Worm (Caenorhabditis elegans) whole organism, L3 larva: ENCODE data around the gene prp-6.

Experiments used
- R02D3.7 ChIP-seq: fragments of 150-350 bp; optimal IDR thresholded peaks from 2 replicates; lab custom pipeline; 2014; ENCODE audit warnings: missing biosample characterization, missing genetic modification characterization
- ZK546.5 ChIP-seq: sonication (generic microtip); optimal IDR thresholded peaks from 2 replicates; lab custom pipeline; 2017; ENCODE audit warnings: missing biosample characterization, missing genetic modification characterization
- aly-2 ChIP-seq: fragments of 150-350 bp; optimal IDR thresholded peaks from 2 replicates; lab custom pipeline; 2014; ENCODE audit warnings: missing biosample characterization, missing genetic modification characterization
- ama-1 ChIP-seq: fragments of 150-350 bp; optimal IDR thresholded peaks from 2 replicates; lab custom pipeline; 2018
- ceh-16 ChIP-seq: sonication (generic microtip); optimal IDR thresholded peaks from 2 replicates; lab custom pipeline; 2017; ENCODE audit warnings: missing biosample characterization, missing genetic modification characterization
- ceh-28 ChIP-seq: fragments of 150-350 bp; optimal IDR thresholded peaks from 2 replicates; lab custom pipeline; 2014; ENCODE audit warnings: missing biosample characterization, missing genetic modification reagents, missing genetic modification characterization
- ceh-82 ChIP-seq: fragments of 150-350 bp; optimal IDR thresholded peaks from 2 replicates; lab custom pipeline; 2014; ENCODE audit warnings: missing biosample characterization, missing genetic modification characterization
- ceh-9 ChIP-seq: sonication (generic microtip); optimal IDR thresholded peaks from 2 replicates; lab custom pipeline; 2018; ENCODE audit warnings: missing biosample characterization, missing genetic modification characterization
- egl-27 ChIP-seq: sonication (generic microtip); optimal IDR thresholded peaks from 4 replicates; lab custom pipeline; 2017; ENCODE audit warnings: missing biosample characterization, missing genetic modification reagents, missing genetic modification characterization
- egl-5 ChIP-seq: fragments of 150-350 bp; optimal IDR thresholded peaks from 2 replicates; lab custom pipeline; 2017; ENCODE audit warnings: missing biosample characterization, missing genetic modification reagents, missing genetic modification characterization, inconsistent platforms
- elt-1 ChIP-seq: fragments of 150-350 bp; optimal IDR thresholded peaks from 2 replicates; lab custom pipeline; 2014; ENCODE audit warnings: missing biosample characterization, missing genetic modification characterization
- elt-2 ChIP-seq: sonication (generic microtip); optimal IDR thresholded peaks from 2 replicates; lab custom pipeline; 2016; ENCODE audit warnings: missing genetic modification reagents, mild to moderate bottlenecking, missing genetic modification characterization, missing compliant biosample characterization
- elt-3 ChIP-seq, 3 experiments: fragments of 150-350 bp in 1 of 3; sonication (generic microtip) in 2 of 3; optimal IDR thresholded peaks; 2 replicates in 2 of 3; 4 replicates in 1 of 3; lab custom pipeline; 2014 to 2017; ENCODE audit warnings: missing biosample characterization in 3 of 3, missing genetic modification characterization in 3 of 3
- eor-1 ChIP-seq, 2 experiments: fragments of 150-350 bp; optimal IDR thresholded peaks; 2 replicates each; lab custom pipeline; 2014 to 2018; ENCODE audit warnings: missing biosample characterization in 2 of 2, missing genetic modification characterization in 2 of 2
- fkh-10 ChIP-seq: sonication (generic microtip); optimal IDR thresholded peaks from 2 replicates; lab custom pipeline; 2017; ENCODE audit warnings: missing biosample characterization, missing genetic modification reagents, missing genetic modification characterization
- fkh-2 ChIP-seq: fragments of 150-350 bp; optimal IDR thresholded peaks from 2 replicates; lab custom pipeline; 2014; ENCODE audit warnings: missing biosample characterization, missing genetic modification reagents, missing genetic modification characterization
- fos-1 ChIP-seq: fragments of 150-350 bp; optimal IDR thresholded peaks from 2 replicates; lab custom pipeline; 2014; ENCODE audit warnings: missing biosample characterization, missing genetic modification characterization
- hmg-11 ChIP-seq: sonication (generic microtip); optimal IDR thresholded peaks from 2 replicates; lab custom pipeline; 2016; ENCODE audit warnings: missing genetic modification characterization, missing compliant biosample characterization
- jun-1 ChIP-seq: fragments of 150-350 bp; optimal IDR thresholded peaks from 2 replicates; lab custom pipeline; 2014; ENCODE audit warnings: missing biosample characterization, missing genetic modification reagents, missing genetic modification characterization
- lin-15B ChIP-seq: fragments of 150-350 bp; optimal IDR thresholded peaks from 2 replicates; lab custom pipeline; 2014; ENCODE audit warnings: missing biosample characterization, missing genetic modification characterization
- lin-39 ChIP-seq: fragments of 150-350 bp; optimal IDR thresholded peaks from 2 replicates; lab custom pipeline; 2018; ENCODE audit warnings: missing biosample characterization, missing genetic modification reagents, missing genetic modification characterization
- mml-1 ChIP-seq: fragments of 150-350 bp; sonication (generic microtip); optimal IDR thresholded peaks from 3 replicates; lab custom pipeline; 2014; ENCODE audit warnings: missing biosample characterization, missing genetic modification characterization
- nfya-1 ChIP-seq: sonication (generic microtip); optimal IDR thresholded peaks from 2 replicates; lab custom pipeline; 2017; ENCODE audit warnings: missing genetic modification characterization, mild to moderate bottlenecking, missing compliant biosample characterization, antibody characterized with exemption, moderate library complexity; ENCODE audit not compliant: insufficient read depth
- nhr-11 ChIP-seq: fragments of 150-350 bp; optimal IDR thresholded peaks from 2 replicates; lab custom pipeline; 2014; ENCODE audit warnings: missing biosample characterization, missing genetic modification characterization
- nhr-12 ChIP-seq: fragments of 150-350 bp; optimal IDR thresholded peaks from 2 replicates; lab custom pipeline; 2014; ENCODE audit warnings: missing biosample characterization, missing genetic modification characterization
- nhr-237 ChIP-seq: fragments of 150-350 bp; optimal IDR thresholded peaks from 2 replicates; lab custom pipeline; 2014; ENCODE audit warnings: missing biosample characterization, missing genetic modification characterization
- nhr-25 ChIP-seq: sonication (generic microtip); optimal IDR thresholded peaks from 2 replicates; lab custom pipeline; 2017; ENCODE audit warnings: missing biosample characterization, missing genetic modification characterization
- nhr-43 ChIP-seq: sonication (generic microtip); optimal IDR thresholded peaks from 2 replicates; lab custom pipeline; 2016; ENCODE audit warnings: mild to moderate bottlenecking, missing genetic modification characterization, missing compliant biosample characterization; ENCODE audit not compliant: poor library complexity, severe bottlenecking
- nhr-67 ChIP-seq: fragments of 150-350 bp; optimal IDR thresholded peaks from 2 replicates; lab custom pipeline; 2014; ENCODE audit warnings: missing biosample characterization, missing genetic modification characterization
- nhr-76 ChIP-seq: fragments of 150-350 bp; sonication (generic microtip); optimal IDR thresholded peaks from 5 replicates; lab custom pipeline; 2014; ENCODE audit warnings: missing biosample characterization, missing genetic modification characterization
- nhr-77 ChIP-seq: fragments of 150-350 bp; optimal IDR thresholded peaks from 2 replicates; lab custom pipeline; 2014; ENCODE audit warnings: missing biosample characterization, missing genetic modification characterization
- pha-4 ChIP-seq: fragments of 150-350 bp; optimal IDR thresholded peaks from 2 replicates; lab custom pipeline; 2014; ENCODE audit warnings: missing biosample characterization, missing genetic modification reagents, missing genetic modification characterization
- pqm-1 ChIP-seq: fragments of 150-350 bp; optimal IDR thresholded peaks from 2 replicates; lab custom pipeline; 2017; ENCODE audit warnings: missing biosample characterization, missing genetic modification characterization, inconsistent platforms
- sea-2 ChIP-seq: fragments of 150-350 bp; sonication (generic microtip); optimal IDR thresholded peaks from 4 replicates; lab custom pipeline; 2014; ENCODE audit warnings: missing biosample characterization, missing genetic modification reagents, missing genetic modification characterization
- skn-1 ChIP-seq: fragments of 150-350 bp; optimal IDR thresholded peaks from 2 replicates; lab custom pipeline; 2014; ENCODE audit warnings: missing biosample characterization, missing genetic modification characterization
- snpc-4 ChIP-seq: fragments of 150-350 bp; optimal IDR thresholded peaks from 2 replicates; lab custom pipeline; 2014; ENCODE audit warnings: missing biosample characterization, missing genetic modification characterization
- tbx-2 ChIP-seq: sonication (generic microtip); optimal IDR thresholded peaks from 2 replicates; lab custom pipeline; 2016; ENCODE audit warnings: mild to moderate bottlenecking, missing genetic modification characterization, missing compliant biosample characterization
- unc-39 ChIP-seq: sonication (generic microtip); optimal IDR thresholded peaks from 4 replicates; lab custom pipeline; 2017; ENCODE audit warnings: missing biosample characterization, missing genetic modification characterization
- unc-62 ChIP-seq: fragments of 150-350 bp; sonication (generic microtip); optimal IDR thresholded peaks from 4 replicates; lab custom pipeline; 2014; ENCODE audit warnings: missing biosample characterization, missing genetic modification reagents, missing genetic modification characterization
- zag-1 ChIP-seq: fragments of 150-350 bp; optimal IDR thresholded peaks from 2 replicates; lab custom pipeline; 2014; ENCODE audit warnings: missing biosample characterization, missing genetic modification characterization
- ztf-11 ChIP-seq: fragments of 150-350 bp; optimal IDR thresholded peaks from 2 replicates; lab custom pipeline; 2014; ENCODE audit warnings: missing biosample characterization, missing genetic modification characterization
- ztf-4 ChIP-seq: fragments of 150-350 bp; optimal IDR thresholded peaks from 2 replicates; lab custom pipeline; 2014; ENCODE audit warnings: missing biosample characterization, missing genetic modification characterization

The prp-6 gene

ce11 chrV:18022179-18022578 is at the start of gene prp-6:
Gene prp-6, plus strand, starts transcription at chrV:18022479.
- TF ChIP-seq ceh-28 (no peak), zag-1 (tag; lab: Kevin White, UChicago) (no peak), nhr-76 (tag; lab: Kevin White, UChicago) (no peak), nhr-67 (tag; lab: Kevin White, UChicago) (no peak), ztf-11 (tag; lab: Kevin White, UChicago) (no peak), unc-62 (no peak), fos-1 (no peak), ceh-9 (tag; lab: Kevin White, UChicago) (no peak), nhr-25 (tag; lab: Kevin White, UChicago) (no peak), lin-39 (tag; lab: Kevin White, UChicago) (no peak), egl-5 (no peak), pqm-1 (no peak), nhr-77 (tag; lab: Kevin White, UChicago) (no peak), R02D3.7 (tag; lab: Kevin White, UChicago) (no peak), snpc-4 (tag; lab: Kevin White, UChicago) (no peak), ZK546.5 (no peak), ama-1 (lab: Kevin White, UChicago) (no peak), ztf-4 (no peak), elt-1 (tag; lab: Kevin White, UChicago) (no peak)

- TF ChIP-seq unc-39 (no peak), nhr-43 (tag; lab: Kevin White, UChicago) (no peak), nhr-237 (tag; lab: Kevin White, UChicago) (no peak), R02D3.7 (tag; lab: Kevin White, UChicago) (no peak), ztf-11 (tag; lab: Kevin White, UChicago) (no peak), hmg-11 (tag; lab: Kevin White, UChicago) (no peak), nfya-1 (no peak), pqm-1 (peak; percentile 82), elt-2 (tag; lab: Kevin White, UChicago) (peak; percentile 88), nhr-11 (no peak), nhr-77 (tag; lab: Kevin White, UChicago) (no peak), skn-1 (no peak), zag-1 (tag; lab: Kevin White, UChicago) (no peak), nhr-12 (no peak), egl-27 (tag; lab: Kevin White, UChicago) (no peak), fkh-2 (tag; lab: Kevin White, UChicago) (no peak), pha-4 (peak; percentile 59), eor-1 (tag; optimal IDR thresholded peaks at IDR 0.05; lab: Kevin White, UChicago) (no peak)
These were observed 44.1 kb upstream of the prp-6 start for ce11 chrV:17978207-17978606.

- TF ChIP-seq nfya-1 (no peak), nhr-11 (no peak), nhr-25 (tag; lab: Kevin White, UChicago) (no peak), fkh-2 (tag; lab: Kevin White, UChicago) (no peak), ceh-82 (no peak), jun-1 (tag; lab: Kevin White, UChicago) (no peak), nhr-43 (tag; lab: Kevin White, UChicago) (no peak), lin-15B (tag; lab: Kevin White, UChicago) (no peak), elt-1 (tag; lab: Kevin White, UChicago) (no peak)
These were observed 42.5 kb upstream of the prp-6 start, which contains the start of gene snx-6 for ce11 chrV:17979789-17980188. Gene snx-6, minus strand, starts transcription at chrV:17980082.

ce11 chrV:17981732-17982131 is 40.5 kb upstream of the prp-6 start:
- TF ChIP-seq hmg-11 (tag; lab: Kevin White, UChicago) = peak; percentile 79
- no peak for TF ChIP-seq sea-2 (GFP tag; lab: Kevin White, UChicago)
- no peak for TF ChIP-seq mml-1 (tag; lab: Kevin White, UChicago)
- TF ChIP-seq lin-15B (tag; lab: Kevin White, UChicago) = peak; percentile 56
- no peak for TF ChIP-seq elt-3 (tag; optimal IDR thresholded peaks at IDR 0.05; lab: Kevin White, UChicago)
- TF ChIP-seq egl-5 = peak; percentile 3
- no peak for TF ChIP-seq elt-1 (tag; lab: Kevin White, UChicago)
- TF ChIP-seq pha-4 = peak; percentile 25
- TF ChIP-seq ceh-16 = no peak
- peak; percentile 27 for TF ChIP-seq lin-39 (tag; lab: Kevin White, UChicago)
- TF ChIP-seq unc-62 = no peak
- peak; percentile 9 for TF ChIP-seq skn-1
- no peak for TF ChIP-seq snpc-4 (tag; lab: Kevin White, UChicago)
- peak; percentile 30 for TF ChIP-seq jun-1 (tag; lab: Kevin White, UChicago)
- peak; percentile 18 for TF ChIP-seq elt-2 (tag; lab: Kevin White, UChicago)
- TF ChIP-seq nhr-43 (tag; lab: Kevin White, UChicago) = no peak
- no peak for TF ChIP-seq ZK546.5
- TF ChIP-seq R02D3.7 (tag; lab: Kevin White, UChicago) = no peak
- peak; percentile 59 for TF ChIP-seq ceh-28
- no peak for TF ChIP-seq fkh-10 (GFP tag; lab: Kevin White, UChicago)
- no peak for TF ChIP-seq nhr-237 (tag; lab: Kevin White, UChicago)
- no peak for TF ChIP-seq aly-2 (tag; lab: Kevin White, UChicago)
- TF ChIP-seq tbx-2 (tag; lab: Kevin White, UChicago) = no peak
- no peak for TF ChIP-seq ztf-4
- TF ChIP-seq egl-27 (tag; lab: Kevin White, UChicago) = no peak
- no peak for TF ChIP-seq nhr-11
- peak; percentile 57 for TF ChIP-seq nfya-1
- TF ChIP-seq ama-1 (lab: Kevin White, UChicago) = no peak
- no peak for TF ChIP-seq nhr-67 (tag; lab: Kevin White, UChicago)
- peak; percentile 1 for TF ChIP-seq nhr-25 (tag; lab: Kevin White, UChicago)
- no peak for TF ChIP-seq nhr-12
- TF ChIP-seq zag-1 (tag; lab: Kevin White, UChicago) = no peak
- TF ChIP-seq, all 47 proteins: peak for 11
